Fruit fly (Drosophila melanogaster): ENCODE measurements around the gene CG11841.
A peak's percentile ranks its signal among the peaks of the same experiment; 100 is the strongest.

Gene CG11841

DNA sequence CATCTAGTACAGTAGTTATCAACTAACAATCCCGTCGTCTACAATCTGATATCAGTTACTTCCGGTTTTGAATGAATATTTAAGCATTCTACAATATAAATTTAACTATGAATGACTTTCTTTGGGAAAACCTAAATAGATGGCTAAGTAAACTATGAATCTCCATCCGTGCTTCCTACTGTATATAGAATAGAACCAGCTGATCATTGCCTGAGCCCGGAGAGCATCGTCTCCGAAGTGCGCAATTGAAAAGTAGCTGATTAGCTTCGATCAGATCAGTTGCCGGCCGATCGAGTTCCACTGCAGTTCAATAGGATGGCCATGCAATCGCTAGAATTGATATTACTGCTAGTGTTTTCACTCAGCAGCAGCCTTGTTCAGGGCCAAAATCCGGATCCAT lies at the start of gene CG11841:
Gene CG11841 (plus strand): TSS at position 301 of the 400 bp plus-strand sequence.
- no peak for TF ChIP-seq noc (tag; optimal IDR thresholded peaks at IDR 0.05)

DNA sequence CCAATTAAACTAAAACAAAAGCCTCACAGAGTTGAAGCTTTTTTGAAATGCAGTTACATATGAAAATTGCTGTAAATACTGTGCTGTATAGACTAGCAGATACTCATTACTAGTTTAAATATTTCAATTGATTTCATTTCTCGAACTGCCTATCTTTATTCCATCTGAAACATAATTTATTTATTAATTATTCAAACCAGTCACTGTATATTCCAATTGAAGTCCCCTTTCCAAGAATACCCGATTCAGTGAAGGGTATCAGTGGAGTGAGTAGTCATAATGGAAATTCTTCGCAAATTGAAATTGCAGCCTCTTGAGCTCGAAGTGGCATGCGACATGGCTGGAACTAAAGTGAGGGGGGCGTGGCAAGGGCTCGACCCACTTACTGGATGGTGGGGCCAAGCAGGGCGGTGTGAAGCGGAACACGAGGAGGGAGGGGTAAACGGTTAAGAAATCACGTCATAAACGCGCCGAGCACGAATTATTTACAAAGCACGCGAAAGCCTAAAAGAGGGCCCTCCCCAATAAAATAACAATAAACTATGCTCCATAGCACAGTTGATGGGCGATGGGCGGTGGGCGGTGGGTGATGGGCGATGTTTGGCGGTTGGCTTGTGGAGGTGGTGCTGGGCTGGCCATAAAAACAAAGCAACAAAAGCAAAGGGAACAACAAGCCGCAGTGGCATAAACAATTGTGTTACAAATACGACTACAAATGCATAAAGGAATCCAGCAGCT lies 45.8 kb upstream of the CG11841 start:
- no peak for TF ChIP-seq noc (tag; optimal IDR thresholded peaks at IDR 0.05)

DNA sequence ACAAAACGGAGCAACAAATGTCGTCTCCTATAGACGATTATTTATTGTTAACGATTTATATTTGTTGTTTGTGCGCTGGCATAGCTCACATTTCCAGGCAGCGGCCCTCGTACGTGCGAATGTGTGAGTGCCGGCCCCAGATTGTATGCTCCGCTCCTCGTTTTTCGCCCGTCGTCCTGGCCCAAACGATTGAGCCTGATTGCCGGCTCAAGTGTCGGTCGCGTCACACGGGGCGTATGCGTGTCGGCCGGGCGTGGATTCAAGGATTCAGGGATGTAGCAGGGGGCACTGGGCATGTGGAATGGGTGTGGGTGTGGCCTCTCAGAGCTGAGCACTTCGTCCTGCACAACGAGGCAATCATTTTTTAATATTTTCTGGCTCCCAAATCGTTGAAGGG lies 45.2 kb upstream of the CG11841 start:
- no peak for TF ChIP-seq noc (tag; optimal IDR thresholded peaks at IDR 0.05)

DNA sequence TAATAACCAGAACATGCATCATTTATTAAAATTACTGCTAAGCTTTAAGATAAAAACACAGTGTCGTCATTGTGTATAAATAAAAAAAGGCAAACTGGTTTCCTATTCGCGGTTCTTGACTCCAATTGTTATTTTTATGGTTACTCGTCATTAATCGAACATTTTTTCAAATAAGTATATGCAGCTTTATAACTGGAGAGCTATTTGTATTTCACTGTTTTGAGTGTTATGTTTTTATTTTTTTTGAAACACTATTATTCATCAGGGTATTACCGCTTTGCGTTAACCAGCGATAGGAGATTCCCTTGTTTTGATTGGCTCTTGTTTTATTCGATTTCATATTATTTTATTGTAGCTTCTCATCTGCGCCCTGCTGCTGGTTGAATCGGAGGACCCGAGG lies 39.7 kb upstream of the CG11841 start:
- no peak for TF ChIP-seq noc (tag; optimal IDR thresholded peaks at IDR 0.05)

DNA sequence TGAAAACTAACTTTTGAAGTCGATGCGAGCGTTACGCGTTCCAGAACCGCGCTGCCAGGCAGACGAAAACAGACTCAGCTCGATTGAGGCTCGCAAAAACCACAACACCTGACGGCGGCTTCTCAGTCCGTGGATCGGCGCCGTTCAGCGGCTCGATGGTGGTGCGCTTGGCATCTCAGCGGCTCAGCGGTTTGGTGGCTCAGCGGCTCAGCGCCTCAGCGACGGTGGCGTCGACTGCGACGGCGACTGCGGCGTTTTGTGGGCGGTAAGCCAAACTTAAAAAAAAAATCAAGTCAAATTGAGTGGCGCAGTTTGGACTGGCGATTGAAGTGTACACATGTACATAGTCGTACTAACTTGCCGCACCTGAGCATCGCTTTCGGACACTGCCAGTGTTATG lies 30.5 kb upstream of the CG11841 start, which contains the start of gene wat:
Gene wat (minus strand): TSS at position 41 of the 400 bp plus-strand sequence.
- TF ChIP-seq noc (tag; optimal IDR thresholded peaks at IDR 0.05) = no peak

DNA sequence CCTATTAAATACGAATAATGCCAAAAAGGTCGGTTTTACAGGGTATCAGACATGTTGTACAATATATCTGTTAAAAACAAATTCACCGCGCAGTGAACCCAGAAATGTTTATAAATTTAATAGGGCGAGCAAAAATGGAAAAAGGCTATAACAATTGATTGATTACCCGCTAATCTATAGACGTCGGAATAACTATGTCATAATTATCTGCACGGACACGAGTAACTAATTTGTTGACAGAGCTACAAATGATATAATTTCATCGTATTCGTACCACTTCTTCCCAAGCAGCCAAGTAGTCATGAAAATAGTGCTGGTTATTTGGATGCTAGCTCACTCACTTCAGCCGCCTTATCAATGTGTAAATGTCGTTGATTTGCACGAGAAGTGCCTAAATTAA lies 26.2 kb upstream of the CG11841 start, which contains the start of gene CG14518:
Gene CG14518 (plus strand): TSS at position 301 of the 400 bp plus-strand sequence.
- TF ChIP-seq noc (tag; optimal IDR thresholded peaks at IDR 0.05) = no peak

DNA sequence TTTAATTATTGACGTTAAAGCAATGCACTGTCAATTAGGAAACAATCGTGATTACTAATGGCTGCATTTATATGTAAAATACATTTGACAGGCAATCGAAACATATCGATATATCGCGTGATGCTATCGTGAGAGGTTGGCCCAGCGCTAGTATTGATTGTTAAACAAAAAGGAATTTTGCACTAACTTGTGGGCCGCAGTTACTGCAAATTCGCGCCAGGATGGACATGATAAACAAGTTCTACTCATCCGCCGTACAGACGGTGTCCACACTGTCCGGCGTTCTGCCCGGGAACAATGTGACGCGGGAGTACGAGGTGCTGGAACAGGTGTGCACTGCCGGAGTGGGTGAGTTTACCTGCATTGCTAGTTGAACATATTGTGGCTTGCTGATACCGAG lies 23.7 kb upstream of the CG11841 start, which contains the start of the genes eIF4E6 and CG1951:
Gene eIF4E6 (minus strand): TSS at position 53 of the 400 bp plus-strand sequence.
Gene CG1951 (plus strand): TSS at position 115 of the 400 bp plus-strand sequence.
- TF ChIP-seq noc (tag; optimal IDR thresholded peaks at IDR 0.05) = no peak

DNA sequence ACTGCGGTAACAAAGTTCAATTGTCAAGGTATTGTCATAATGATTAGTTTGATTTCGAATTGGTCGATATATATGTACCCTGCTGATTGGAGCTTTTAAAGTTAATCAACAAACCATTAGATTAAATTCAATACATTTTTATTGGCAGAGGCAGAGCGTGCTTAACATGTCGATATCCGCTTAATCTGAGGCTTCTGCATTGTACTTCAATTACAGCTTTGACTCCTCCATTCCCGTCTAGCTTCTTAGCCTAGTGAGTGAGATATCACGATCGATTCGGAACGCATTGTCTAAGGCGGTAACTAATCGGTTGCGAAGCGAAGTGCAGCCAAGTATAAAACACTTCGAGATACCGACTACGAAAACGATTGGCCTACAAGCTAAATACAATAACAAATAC lies 18.3 kb upstream of the CG11841 start, which contains the start of gene Ssl2:
Gene Ssl2 (minus strand): TSS at position 101 of the 400 bp plus-strand sequence.
- TF ChIP-seq noc (tag; optimal IDR thresholded peaks at IDR 0.05) = no peak

DNA sequence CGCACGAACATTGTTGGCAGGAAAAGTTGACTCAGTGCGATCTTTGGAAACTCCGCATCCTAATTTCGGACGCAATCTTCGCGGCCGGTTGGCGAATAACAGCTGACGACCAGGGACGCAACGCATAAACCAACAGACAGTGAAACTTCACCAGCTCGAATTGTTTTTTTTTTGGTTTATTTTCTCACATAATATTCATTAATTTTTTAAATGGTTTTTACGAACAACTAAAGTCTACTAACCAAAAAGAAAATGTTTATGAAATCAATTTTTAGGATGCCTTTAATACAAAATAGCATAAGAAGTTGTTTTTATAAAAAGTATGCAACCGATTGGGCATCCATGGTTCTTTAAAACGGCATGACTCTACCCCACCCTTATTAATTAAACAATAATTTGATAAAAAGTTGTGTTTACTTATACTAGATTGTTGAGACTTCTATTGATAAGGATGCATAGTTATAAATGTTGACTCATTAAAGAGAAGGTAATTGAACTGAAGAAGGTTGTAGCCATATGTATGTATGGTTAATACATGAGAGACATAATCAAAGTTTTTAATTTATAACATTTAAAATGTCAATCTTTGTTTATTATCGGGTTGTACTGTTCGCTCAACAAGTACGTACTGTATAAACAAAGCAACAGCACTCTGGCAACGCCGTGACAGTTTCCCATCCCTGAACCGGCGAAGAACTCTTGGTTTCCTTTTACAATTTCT lies 16.8 kb upstream of the CG11841 start, which contains the start of the genes beta4GalNAcTB and Cpsf100:
Gene beta4GalNAcTB (minus strand): TSS at position 100 of the 721 bp plus-strand sequence.
Gene Cpsf100 (plus strand): TSS at position 665 of the 721 bp plus-strand sequence.
- TF ChIP-seq noc (tag; optimal IDR thresholded peaks at IDR 0.05) = peak; percentile 78

DNA sequence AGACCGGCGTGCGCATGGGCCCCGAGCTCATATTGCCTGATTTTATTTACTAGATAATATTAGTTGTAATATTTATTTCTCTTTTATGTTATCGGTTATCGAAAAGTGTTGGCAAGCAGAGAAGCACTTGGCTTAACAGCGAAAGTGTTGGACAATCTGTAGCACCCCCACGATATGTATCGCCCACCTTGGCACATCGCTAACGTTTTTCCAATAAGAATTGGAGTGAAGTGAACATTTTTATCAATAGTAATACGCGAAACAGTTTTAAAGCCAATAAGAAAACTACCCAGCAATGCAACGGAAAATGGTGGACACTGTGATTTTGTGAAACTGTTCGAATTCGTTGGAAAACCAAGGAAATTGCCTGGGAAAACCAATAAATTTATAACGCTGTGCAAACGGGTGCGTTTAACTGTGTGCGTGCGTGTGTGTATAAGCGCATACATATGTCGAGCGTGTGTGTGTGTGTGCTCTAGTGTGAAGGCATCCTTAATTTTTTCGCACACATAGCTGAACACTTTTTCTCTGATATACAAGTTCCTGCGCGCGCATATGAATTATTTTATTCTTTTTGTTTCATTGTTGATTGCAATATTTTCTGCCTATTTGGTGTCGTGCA lies 11.8 kb upstream of the CG11841 start, which contains the start of the genes Slu7 and Pkc98E:
Gene Slu7 (minus strand): TSS at position 112 of the 622 bp plus-strand sequence.
Gene Pkc98E (plus strand): TSS at position 197 of the 622 bp plus-strand sequence.
- TF ChIP-seq noc (tag; optimal IDR thresholded peaks at IDR 0.05) = peak; percentile 43

DNA sequence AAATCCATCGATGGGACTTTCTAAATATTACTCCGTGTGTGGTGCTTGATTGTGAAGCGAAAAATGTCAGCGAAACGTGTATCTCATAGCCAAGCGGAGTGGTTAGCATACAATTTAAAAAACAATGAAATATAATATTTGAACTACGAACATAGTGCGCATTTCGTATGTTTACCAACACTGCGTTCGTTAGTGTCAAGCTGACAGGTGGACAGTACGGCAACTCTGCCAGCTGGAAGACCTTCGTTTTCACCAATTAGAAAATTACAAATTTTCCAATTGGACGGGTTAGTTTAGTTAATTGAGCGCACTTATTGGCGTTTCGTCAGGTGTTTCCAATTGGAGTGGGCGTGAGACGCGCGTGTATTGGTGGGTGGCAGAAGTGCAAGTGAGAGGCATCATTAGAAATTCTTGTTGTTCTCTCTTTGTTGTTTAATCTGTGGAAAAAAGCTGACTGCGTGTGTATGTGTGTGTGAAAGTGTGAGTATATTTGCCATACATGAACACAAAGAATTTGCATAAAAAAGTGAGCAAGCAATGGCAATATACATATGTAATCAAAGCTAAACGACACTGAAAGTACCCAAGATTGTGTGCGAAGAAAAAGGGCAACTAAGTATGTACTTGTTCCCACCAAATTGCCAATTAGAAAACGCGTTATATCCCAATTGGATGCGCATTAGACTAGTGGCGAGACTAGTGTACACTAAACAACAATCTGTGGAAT lies 11.0 kb upstream of the CG11841 start:
- TF ChIP-seq noc (tag; optimal IDR thresholded peaks at IDR 0.05) = no peak

DNA sequence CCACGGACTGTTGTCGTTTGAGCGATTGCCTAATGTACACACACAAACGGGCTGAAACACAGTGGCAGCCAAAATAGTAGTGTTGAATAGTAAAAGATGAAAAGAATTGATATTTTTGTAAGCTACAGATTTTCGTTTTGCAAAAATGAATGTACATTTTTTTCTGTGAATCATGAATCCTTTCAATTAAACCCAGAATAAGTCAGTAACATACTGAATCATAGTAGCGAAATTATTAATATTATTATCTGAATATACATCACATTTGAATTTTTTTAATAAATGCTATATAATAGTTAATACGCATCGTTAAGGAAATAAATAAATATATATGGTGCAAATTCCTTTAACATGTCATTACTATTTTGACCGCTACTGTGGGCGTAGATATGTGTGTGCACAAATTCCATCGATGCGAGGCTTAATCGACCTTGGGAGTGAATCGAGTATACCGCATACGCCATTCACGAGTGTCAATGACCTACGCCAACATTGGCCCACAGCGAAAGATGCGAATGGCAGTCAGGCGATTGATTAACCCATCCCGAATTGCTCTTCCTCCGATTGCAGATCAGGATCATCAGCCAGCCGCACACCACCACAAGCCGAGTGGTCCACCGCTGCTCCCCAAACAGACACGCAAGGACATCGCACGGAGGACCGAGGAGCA lies 10.2 kb upstream of the CG11841 start:
- no peak for TF ChIP-seq noc (tag; optimal IDR thresholded peaks at IDR 0.05)

DNA sequence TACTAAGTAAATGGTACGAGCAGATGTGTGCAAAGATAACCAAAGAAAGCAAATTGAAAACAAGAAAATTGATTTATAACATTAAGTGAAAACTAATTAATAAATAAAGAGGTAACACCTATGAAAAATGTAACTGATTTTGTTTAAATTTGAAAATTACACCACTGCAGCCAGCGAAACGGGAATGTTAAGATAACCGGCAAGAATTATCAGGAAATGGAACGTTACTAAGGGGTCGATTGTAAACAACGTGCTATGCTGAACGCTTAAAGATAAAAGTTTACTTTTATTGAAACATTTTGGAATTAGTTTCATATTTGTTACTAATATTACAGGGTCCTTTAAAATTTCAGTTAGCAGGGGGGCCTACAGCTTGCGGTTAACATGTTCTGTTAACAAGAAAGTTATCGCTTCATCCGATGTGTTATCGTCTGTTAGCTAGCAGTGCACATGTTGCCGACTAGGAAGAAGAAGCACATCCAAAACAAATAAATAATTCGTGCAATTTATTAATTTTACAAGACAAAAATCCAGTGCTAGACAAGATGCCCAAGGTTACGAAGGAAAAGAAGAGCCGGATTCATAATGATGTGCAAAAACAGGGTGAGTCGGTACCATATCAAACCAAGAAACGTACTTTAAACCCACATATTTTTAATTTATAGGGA lies 1.7 kb upstream of the CG11841 start, which contains the start of gene CG11837:
Gene CG11837 (plus strand): TSS at position 439 of the 668 bp plus-strand sequence.
- TF ChIP-seq noc (tag; optimal IDR thresholded peaks at IDR 0.05) = no peak

DNA sequence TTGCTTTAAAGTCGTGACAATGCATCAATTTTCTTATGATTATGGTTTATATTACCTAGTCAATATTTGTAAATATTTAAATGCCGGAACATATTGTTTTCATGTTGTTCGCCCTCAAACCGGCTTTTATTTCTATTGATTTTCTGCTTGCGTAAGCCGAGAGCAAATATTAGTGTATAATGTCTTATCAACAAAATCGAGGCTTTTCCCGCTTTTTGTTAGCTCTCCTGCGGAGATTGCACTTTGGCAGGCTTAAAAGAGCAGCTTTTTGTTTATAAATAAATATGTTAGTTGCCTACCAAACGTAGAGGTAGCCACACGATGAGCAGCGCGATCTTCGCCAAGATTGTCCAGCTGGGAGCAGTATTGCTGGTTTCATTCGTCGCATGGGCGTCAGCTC lies 1.5 kb downstream of the CG11841 start, which contains the start of gene CG11842:
Gene CG11842 (plus strand): TSS at position 301 of the 400 bp plus-strand sequence.
- no peak for TF ChIP-seq noc (tag; optimal IDR thresholded peaks at IDR 0.05)

Data from whole organism, larva.